Worm (Caenorhabditis elegans) whole organism, young adult: ENCODE results near the gene T13F2.4.
"Not testable (repeated sequence)": the region's sequence is repeated elsewhere in the genome, so short reads cannot be mapped to it uniquely, and the experiment has no call there.

ENCODE experiments used
- B0035.1 ChIP-seq: sonication (generic microtip); optimal IDR thresholded peaks from 2 replicates; lab custom pipeline; 2016; ENCODE audit warnings: missing genetic modification characterization, mild to moderate bottlenecking, missing compliant biosample characterization, missing genotype, missing genetic modification reagents
- F23B12.7 ChIP-seq: sonication (generic microtip); optimal IDR thresholded peaks from 2 replicates; lab custom pipeline; 2017; ENCODE audit warnings: missing genetic modification characterization, mild to moderate bottlenecking, missing compliant biosample characterization, antibody characterized with exemption, moderate library complexity; ENCODE audit not compliant: insufficient read depth
- F49E8.2 ChIP-seq: sonication (generic microtip); optimal IDR thresholded peaks from 3 replicates; lab custom pipeline; 2017; ENCODE audit warnings: missing genetic modification characterization, mild to moderate bottlenecking, missing compliant biosample characterization, antibody characterized with exemption, moderate library complexity; ENCODE audit not compliant: insufficient read depth
- T26A5.8 ChIP-seq: sonication (generic microtip); optimal IDR thresholded peaks from 2 replicates; lab custom pipeline; 2016; ENCODE audit warnings: missing genetic modification characterization, missing compliant biosample characterization
- Y56A3A.18 ChIP-seq: fragments of 200-800 bp; sonication (Bioruptor generic); IDR thresholded peaks from 2 replicates; pipeline ENCODE4 v1.3.6; 2022; ENCODE audit warnings: missing genetic modification reagents, missing genetic modification characterization, missing compliant biosample characterization
- Y79H2A.3 ChIP-seq: fragments of 200-800 bp; sonication (Bioruptor generic); conservative IDR thresholded peaks from 2 replicates; pipeline ENCODE4 v1.3.6; 2022; ENCODE audit warnings: missing genetic modification reagents, missing genetic modification characterization, missing compliant biosample characterization
- aptf-2 ChIP-seq: fragments of 200-800 bp; sonication (Bioruptor generic); conservative IDR thresholded peaks from 2 replicates; pipeline ENCODE4 v1.3.6; 2022; ENCODE audit warnings: missing genetic modification reagents, missing genetic modification characterization, missing compliant biosample characterization
- aptf-3 ChIP-seq: fragments of 200-800 bp; sonication (Bioruptor generic); IDR thresholded peaks from 2 replicates; pipeline ENCODE4 v1.3.6; 2022; ENCODE audit warnings: missing genetic modification characterization, missing compliant biosample characterization
- attf-6 ChIP-seq: fragments of 200-800 bp; sonication (Bioruptor generic); IDR thresholded peaks from 2 replicates; pipeline ENCODE4 v1.3.6; 2022; ENCODE audit warnings: missing genetic modification reagents, missing genetic modification characterization, missing compliant biosample characterization
- bed-2 ChIP-seq: fragments of 200-800 bp; sonication (Bioruptor generic); IDR thresholded peaks from 2 replicates; pipeline ENCODE4 v1.3.6; 2022; ENCODE audit warnings: missing genetic modification reagents, missing genetic modification characterization, missing compliant biosample characterization
- dpff-1 ChIP-seq: sonication (generic microtip); optimal IDR thresholded peaks from 2 replicates; lab custom pipeline; 2017; ENCODE audit warnings: mild to moderate bottlenecking, missing genetic modification characterization, missing compliant biosample characterization
- egl-18 ChIP-seq: fragments of 200-800 bp; sonication (Bioruptor generic); IDR thresholded peaks from 2 replicates; pipeline ENCODE4 v1.3.6; 2022; ENCODE audit warnings: missing genetic modification reagents, missing genetic modification characterization, missing compliant biosample characterization
- him-1 ChIP-seq: sonication (generic microtip); optimal IDR thresholded peaks from 2 replicates; lab custom pipeline; 2016; ENCODE audit warnings: missing genotype, missing genetic modification reagents, missing genetic modification characterization, missing compliant biosample characterization
- hlh-12 ChIP-seq: sonication (generic microtip); optimal IDR thresholded peaks from 2 replicates; lab custom pipeline; 2016; ENCODE audit warnings: missing genetic modification characterization, missing compliant biosample characterization
- hmg-20 ChIP-seq: fragments of 200-800 bp; sonication (Bioruptor generic); IDR thresholded peaks from 2 replicates; pipeline ENCODE4 v1.3.6; 2022; ENCODE audit warnings: missing genetic modification reagents, missing genetic modification characterization, missing compliant biosample characterization
- lag-1 ChIP-seq: fragments of 200-800 bp; sonication (Bioruptor generic); IDR thresholded peaks from 2 replicates; pipeline ENCODE4 v1.3.6; 2022; ENCODE audit warnings: missing genetic modification reagents, missing genetic modification characterization, missing compliant biosample characterization
- lin-54 ChIP-seq: fragments of 200-800 bp; sonication (Bioruptor generic); optimal IDR thresholded peaks from 2 replicates; lab custom pipeline; 2018; ENCODE audit warnings: mild to moderate bottlenecking, missing genetic modification characterization, missing compliant biosample characterization
- madf-10 ChIP-seq: sonication (generic microtip); optimal IDR thresholded peaks from 2 replicates; lab custom pipeline; 2016; ENCODE audit warnings: mild to moderate bottlenecking, missing genetic modification characterization, missing compliant biosample characterization
- madf-3 ChIP-seq: fragments of 200-800 bp; sonication (Bioruptor generic); IDR thresholded peaks from 2 replicates; pipeline ENCODE4 v1.3.6; 2022; ENCODE audit warnings: missing genetic modification reagents, missing genetic modification characterization, missing compliant biosample characterization
- nhr-80 ChIP-seq: sonication (generic microtip); optimal IDR thresholded peaks from 2 replicates; lab custom pipeline; 2016; ENCODE audit warnings: missing genetic modification characterization, missing compliant biosample characterization
- nhr-90 ChIP-seq: sonication (generic microtip); optimal IDR thresholded peaks from 2 replicates; lab custom pipeline; 2016; ENCODE audit warnings: missing genotype, mild to moderate bottlenecking, missing genetic modification characterization, missing compliant biosample characterization
- rpc-1 ChIP-seq, 2 experiments: fragments of 150-350 bp in 1 of 2; sonication (generic microtip) in 1 of 2; optimal IDR thresholded peaks; 2 replicates each; lab custom pipeline; 2014 to 2018; ENCODE audit warnings: missing biosample characterization in 1 of 2, missing genetic modification characterization in 1 of 2, missing genetic modification reagents in 1 of 2, missing genotype in 1 of 2
- snpc-1.3 ChIP-seq: sonication (generic microtip); optimal IDR thresholded peaks from 2 replicates; lab custom pipeline; 2017; ENCODE audit warnings: missing genetic modification characterization, mild to moderate bottlenecking, missing compliant biosample characterization, antibody characterized with exemption, moderate library complexity, missing genotype, missing genetic modification reagents; ENCODE audit not compliant: insufficient read depth
- snpc-4 ChIP-seq, 5 experiments: fragments of 150-350 bp in 1 of 5; sonication (generic microtip) in 4 of 5; optimal IDR thresholded peaks; 2 replicates each; lab custom pipeline; 2014 to 2018; ENCODE audit warnings: missing genetic modification characterization in 5 of 5, missing biosample characterization in 3 of 5, antibody characterized with exemption in 2 of 5, mild to moderate bottlenecking in 2 of 5, missing compliant biosample characterization in 2 of 5, missing genotype in 2 of 5, moderate library complexity in 2 of 5, missing genetic modification reagents in 1 of 5
- somi-1 ChIP-seq: fragments of 200-800 bp; sonication (Bioruptor generic); optimal IDR thresholded peaks from 2 replicates; lab custom pipeline; 2018; ENCODE audit warnings: mild to moderate bottlenecking, missing genetic modification characterization, missing compliant biosample characterization
- tbx-9 ChIP-seq: sonication (generic microtip); optimal IDR thresholded peaks from 2 replicates; lab custom pipeline; 2016; ENCODE audit warnings: borderline replicate concordance, missing genetic modification characterization, inconsistent platforms, missing compliant biosample characterization
- unc-62 ChIP-seq: fragments of 150-350 bp; optimal IDR thresholded peaks from 2 replicates; lab custom pipeline; 2014; ENCODE audit warnings: missing biosample characterization, missing genetic modification reagents, missing genetic modification characterization
- ztf-28 ChIP-seq: fragments of 200-800 bp; sonication (Bioruptor generic); IDR thresholded peaks from 2 replicates; pipeline ENCODE4 v1.3.6; 2022; ENCODE audit warnings: missing genetic modification reagents, missing genetic modification characterization, missing compliant biosample characterization
- ztf-3 ChIP-seq: fragments of 200-800 bp; sonication (Bioruptor generic); optimal IDR thresholded peaks from 2 replicates; lab custom pipeline; 2018; ENCODE audit warnings: mild to moderate bottlenecking, missing genetic modification characterization, missing compliant biosample characterization

Gene T13F2.4

ce11 chrIV:9762667-9763173 lies 26.9 kb upstream of the T13F2.4 start:
- TF ChIP-seq somi-1 (GFP tag; lab: Kevin White, UChicago) (no peak), nhr-80 (tag; lab: Kevin White, UChicago) (peak; percentile 12)

ce11 chrIV:9766250-9766649 lies 23.3 kb upstream of the T13F2.4 start, which contains the start of gene ssp-36:
Gene ssp-36, minus strand, starts transcription at chrIV:9766350.
- no peak for TF ChIP-seq F23B12.7
- no peak for TF ChIP-seq aptf-3 (GFP tag; lab: Robert Waterston, UW)
- TF ChIP-seq bed-2 (GFP tag; lab: Robert Waterston, UW) = no peak
- TF ChIP-seq rpc-1 (optimal IDR thresholded peaks at IDR 0.05; lab: Kevin White, UChicago) = no peak
- TF ChIP-seq rpc-1 (tag; optimal IDR thresholded peaks at IDR 0.05; lab: Kevin White, UChicago) = no peak
- no peak for TF ChIP-seq T26A5.8 (tag; lab: Kevin White, UChicago)
- no peak for TF ChIP-seq egl-18 (GFP tag; lab: Robert Waterston, UW)
- no peak for TF ChIP-seq snpc-1.3
- no peak for TF ChIP-seq ztf-28 (GFP tag; lab: Robert Waterston, UW)
- TF ChIP-seq nhr-90 = no peak
- no peak for TF ChIP-seq hlh-12 (tag; lab: Kevin White, UChicago)
- TF ChIP-seq ztf-3 (GFP tag; lab: Kevin White, UChicago) = no peak
- TF ChIP-seq B0035.1 (tag; lab: Kevin White, UChicago) = no peak
- TF ChIP-seq dpff-1 (tag; lab: Kevin White, UChicago) = no peak
- no peak for TF ChIP-seq Y79H2A.3 (GFP tag; lab: Robert Waterston, UW)
- no peak for TF ChIP-seq madf-10 (tag; lab: Kevin White, UChicago)
- no peak for TF ChIP-seq Y56A3A.18
- TF ChIP-seq madf-3 = no peak
- no peak for TF ChIP-seq lag-1 (GFP tag; lab: Robert Waterston, UW)
- TF ChIP-seq him-1 (tag; lab: Kevin White, UChicago) = no peak

- TF ChIP-seq F49E8.2; snpc-4 (GFP tag; optimal IDR thresholded peaks at IDR 0.05; lab: Kevin White, UChicago); snpc-4 (tag; optimal IDR thresholded peaks at IDR 0.05; lab: Kevin White, UChicago); tbx-9 (tag; lab: Kevin White, UChicago): not testable (repeated sequence)
Measured at ce11 chrIV:9767054-9767453, 22.5 kb upstream of the T13F2.4 start, which contains the start of gene msp-79. Gene msp-79, minus strand, starts transcription at chrIV:9767154.

- TF ChIP-seq lin-54 (GFP tag; lab: Kevin White, UChicago); hmg-20 (GFP tag; lab: Robert Waterston, UW); tbx-9 (tag; lab: Kevin White, UChicago): not testable (repeated sequence)
Measured at ce11 chrIV:9769746-9770145, 19.9 kb upstream of the T13F2.4 start, which contains the start of gene msp-78. Gene msp-78, plus strand, starts transcription at chrIV:9770046.

- TF ChIP-seq unc-62 (peak; percentile 95), somi-1 (GFP tag; lab: Kevin White, UChicago) (no peak)
Measured at ce11 chrIV:9770798-9771197, 18.8 kb upstream of the T13F2.4 start.

ce11 chrIV:9772096-9772720 lies 17.4 kb upstream of the T13F2.4 start, which contains the start of gene cav-1:
Gene cav-1, plus strand, starts transcription at chrIV:9772510.
- TF ChIP-seq attf-6 (no peak), aptf-2 (0 out of 2 replicates have a peak, but pooled peaks have one; percentile 53), unc-62 (peak; percentile 34), B0035.1 (tag; lab: Kevin White, UChicago) (no peak)
